Worm (Caenorhabditis elegans): ENCODE measurements around the gene pqn-89.

- TF ChIP-seq him-1 (tag; optimal IDR thresholded peaks at IDR 0.05), result no peak
- TF ChIP-seq W03F9.2 (tag; optimal IDR thresholded peaks at IDR 0.05), result no peak
Observed at ce11 chrIV:6473140-6473539, 33.4 kb upstream of the pqn-89 start, which contains the start of gene Y73B6BL.27.
